Fruit fly (Drosophila melanogaster) Kc167 (cell line): ENCODE data around the gene CG2157.

Source experiments
- Myc ChIP-seq: fragments of >200 bp; optimal IDR thresholded peaks from 2 replicates; lab custom pipeline; 2017; ENCODE audit warnings: missing external identifiers
- Sin3A ChIP-seq: fragments of >200 bp; optimal IDR thresholded peaks from 2 replicates; lab custom pipeline; 2018; ENCODE audit warnings: missing external identifiers
- h ChIP-seq: fragments of >200 bp; optimal IDR thresholded peaks from 3 replicates; lab custom pipeline; 2018; ENCODE audit warnings: missing external identifiers
- insv ChIP-seq: fragments of >200 bp; optimal IDR thresholded peaks from 3 replicates; lab custom pipeline; 2018; ENCODE audit warnings: missing external identifiers
- psq ChIP-seq: fragments of >200 bp; optimal IDR thresholded peaks from 2 replicates; lab custom pipeline; 2017; ENCODE audit warnings: missing external identifiers
- ttk ChIP-seq: sonication (Bioruptor generic); optimal IDR thresholded peaks from 2 replicates; lab custom pipeline; 2017; ENCODE audit warnings: missing external identifiers

CG2157 gene

DNA sequence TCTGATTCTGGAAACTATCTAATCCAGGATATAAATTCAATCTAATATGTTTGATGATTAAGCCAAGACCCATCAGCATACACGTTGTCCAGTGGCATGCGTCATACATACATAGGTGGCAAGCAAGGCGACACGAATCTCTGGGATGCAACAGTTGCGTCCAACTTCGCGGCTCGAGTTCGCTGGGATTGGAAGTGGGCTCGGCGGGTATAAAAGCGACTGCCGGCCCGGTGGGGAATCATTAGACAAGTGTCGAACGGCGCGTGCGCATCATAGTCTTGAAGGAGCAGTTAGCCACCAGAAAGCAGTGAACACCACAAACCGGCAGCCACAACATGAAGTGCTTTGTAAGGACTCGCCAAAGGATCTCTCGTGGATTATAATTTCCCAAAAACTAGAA is at the start of gene CG2157:
CG2157 (plus strand) TSS at position 240 of the 400 bp plus-strand sequence.
- TF ChIP-seq psq (lab: Kevin White, UChicago), result no peak
- TF ChIP-seq insv (lab: Kevin White, UChicago), result no peak
- no peak for TF ChIP-seq ttk (lab: Kevin White, UChicago)
- no peak for TF ChIP-seq Sin3A (lab: Kevin White, UChicago)

- no peak for TF ChIP-seq ttk (lab: Kevin White, UChicago)
- TF ChIP-seq insv (lab: Kevin White, UChicago), result no peak
- TF ChIP-seq Myc (lab: Kevin White, UChicago), result no peak
- no peak for TF ChIP-seq Sin3A (lab: Kevin White, UChicago)
- TF ChIP-seq psq (lab: Kevin White, UChicago), result no peak
- no peak for TF ChIP-seq h (lab: Kevin White, UChicago)
These were observed 48.3 kb upstream of the CG2157 start for dm6 chrX:10820741-10821140.

- TF ChIP-seq insv (lab: Kevin White, UChicago), result no peak
- no peak for TF ChIP-seq h (lab: Kevin White, UChicago)
- TF ChIP-seq ttk (lab: Kevin White, UChicago), result no peak
- TF ChIP-seq Myc (lab: Kevin White, UChicago), result no peak
- no peak for TF ChIP-seq Sin3A (lab: Kevin White, UChicago)
- TF ChIP-seq psq (lab: Kevin White, UChicago), result no peak
These were observed 47.0 kb upstream of the CG2157 start for dm6 chrX:10822096-10822495.

dm6 chrX:10822678-10823440 is 46.2 kb upstream of the CG2157 start:
- no peak for TF ChIP-seq insv (lab: Kevin White, UChicago)
- TF ChIP-seq Myc (lab: Kevin White, UChicago), result no peak
- no peak for TF ChIP-seq Sin3A (lab: Kevin White, UChicago)
- no peak for TF ChIP-seq h (lab: Kevin White, UChicago)
- TF ChIP-seq ttk (lab: Kevin White, UChicago), result no peak
- TF ChIP-seq psq (lab: Kevin White, UChicago), result no peak

dm6 chrX:10823441-10823818 is 45.7 kb upstream of the CG2157 start:
- TF ChIP-seq h (lab: Kevin White, UChicago) (no peak), Sin3A (lab: Kevin White, UChicago) (no peak), Myc (lab: Kevin White, UChicago) (no peak), ttk (lab: Kevin White, UChicago) (no peak), insv (lab: Kevin White, UChicago) (no peak), psq (lab: Kevin White, UChicago) (no peak)

- TF ChIP-seq Myc (lab: Kevin White, UChicago) (no peak), insv (lab: Kevin White, UChicago) (no peak), h (lab: Kevin White, UChicago) (no peak), psq (lab: Kevin White, UChicago) (no peak), ttk (lab: Kevin White, UChicago) (no peak), Sin3A (lab: Kevin White, UChicago) (no peak)
These were observed 44.8 kb upstream of the CG2157 start, which contains the start of gene Imp for dm6 chrX:10824227-10824702. Imp (minus strand) TSS chrX:10824277.

DNA sequence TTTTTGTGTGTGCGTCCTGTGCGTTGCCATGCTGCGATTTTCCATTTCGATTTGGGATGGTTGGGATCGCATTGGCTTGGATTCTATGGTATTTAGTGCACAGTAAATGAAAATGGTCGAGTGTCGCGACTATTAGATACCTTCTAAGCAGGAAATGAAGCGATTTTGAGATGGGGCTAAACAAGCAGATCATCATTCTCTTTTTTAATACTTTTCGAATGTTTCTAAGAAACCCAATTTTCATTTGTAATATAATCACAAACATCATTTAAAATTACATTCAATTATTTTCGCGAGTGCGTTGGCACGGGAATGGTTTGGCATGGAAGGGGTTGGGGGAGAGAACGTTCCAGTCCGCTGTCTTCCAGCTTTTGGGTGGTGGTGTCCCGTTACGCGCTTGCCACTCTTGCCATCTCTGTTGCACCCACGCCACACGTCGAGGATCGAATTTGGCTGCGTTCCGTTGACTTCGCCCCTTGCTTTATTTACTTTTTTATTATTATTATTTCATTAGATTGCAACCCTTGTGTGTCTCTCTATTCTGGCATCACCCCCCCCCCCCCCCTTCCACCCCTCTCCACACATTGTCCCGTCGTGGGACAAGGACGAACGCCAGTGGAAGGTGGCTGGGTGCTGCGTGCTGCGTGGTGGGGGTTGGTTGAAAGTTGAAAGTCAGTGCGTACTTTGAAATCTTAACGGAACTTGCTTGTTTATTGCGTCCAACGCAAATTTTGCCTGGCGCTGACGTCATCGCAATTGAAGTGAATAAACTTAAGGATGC is 43.5 kb upstream of the CG2157 start:
- TF ChIP-seq h (lab: Kevin White, UChicago) (no peak), Sin3A (lab: Kevin White, UChicago) (no peak), Myc (lab: Kevin White, UChicago) (no peak), insv (lab: Kevin White, UChicago) (no peak), psq (lab: Kevin White, UChicago) (no peak), ttk (lab: Kevin White, UChicago) (no peak)

- no peak for TF ChIP-seq Myc (lab: Kevin White, UChicago)
- TF ChIP-seq psq (lab: Kevin White, UChicago), result no peak
- TF ChIP-seq Sin3A (lab: Kevin White, UChicago), result no peak
- TF ChIP-seq insv (lab: Kevin White, UChicago), result no peak
These were observed 41.8 kb upstream of the CG2157 start for dm6 chrX:10827301-10827700.

dm6 chrX:10832369-10832768 is 36.7 kb upstream of the CG2157 start:
- no peak for TF ChIP-seq insv (lab: Kevin White, UChicago)
- no peak for TF ChIP-seq h (lab: Kevin White, UChicago)
- no peak for TF ChIP-seq psq (lab: Kevin White, UChicago)
- no peak for TF ChIP-seq Sin3A (lab: Kevin White, UChicago)
- TF ChIP-seq Myc (lab: Kevin White, UChicago), result no peak
- no peak for TF ChIP-seq ttk (lab: Kevin White, UChicago)

DNA sequence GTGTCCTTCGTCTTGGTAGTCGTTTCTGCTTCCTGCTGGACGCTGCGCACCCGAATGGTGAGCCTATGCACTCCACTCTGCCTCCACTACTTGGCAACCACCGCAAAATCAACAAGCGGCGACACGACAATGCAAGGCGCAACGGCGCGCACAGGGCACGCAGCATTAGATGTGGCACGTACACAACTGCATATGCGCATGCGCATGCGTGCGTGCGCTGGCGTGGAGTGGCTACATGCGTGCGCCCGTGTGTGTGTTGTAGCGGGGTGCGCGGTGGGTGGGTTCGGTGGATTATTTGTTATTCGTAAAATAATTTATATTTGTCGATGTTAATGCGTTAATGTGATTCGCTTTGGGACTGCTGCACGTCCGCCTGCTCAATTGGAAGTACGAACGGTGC is 33.5 kb upstream of the CG2157 start:
- no peak for TF ChIP-seq h (lab: Kevin White, UChicago)
- TF ChIP-seq Myc (lab: Kevin White, UChicago), result no peak
- no peak for TF ChIP-seq psq (lab: Kevin White, UChicago)

DNA sequence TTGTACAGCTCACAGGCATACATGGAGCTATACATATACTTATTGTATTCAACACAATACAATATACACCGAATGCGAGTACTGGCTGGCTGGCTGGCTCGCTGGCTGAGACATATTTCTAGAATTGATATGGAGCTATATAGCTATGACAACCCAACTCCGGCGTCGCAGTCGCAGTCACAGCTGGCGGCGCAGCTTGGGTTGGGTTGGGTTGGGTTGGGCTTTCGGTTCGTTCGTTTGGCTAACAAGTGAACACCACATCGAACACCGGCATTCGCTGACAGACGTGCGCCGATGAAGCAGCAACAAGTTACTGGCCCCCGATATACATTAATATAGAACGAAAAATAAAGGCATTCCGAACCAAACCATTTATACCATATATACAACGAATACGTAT is 30.1 kb upstream of the CG2157 start, which contains the start of gene CG15210:
CG15210 (plus strand) TSS at position 269 of the 400 bp plus-strand sequence.
- TF ChIP-seq psq (lab: Kevin White, UChicago) (no peak), insv (lab: Kevin White, UChicago) (no peak), Myc (lab: Kevin White, UChicago) (no peak), ttk (lab: Kevin White, UChicago) (no peak), Sin3A (lab: Kevin White, UChicago) (no peak), h (lab: Kevin White, UChicago) (no peak)
